Worm (Caenorhabditis elegans) whole organism, late embryonic: ENCODE data around the gene srg-55.

Source experiments
- C08G9.2 ChIP-seq: sonication (generic microtip); optimal IDR thresholded peaks from 2 replicates; lab custom pipeline; 2016; ENCODE audit warnings: mild to moderate bottlenecking, missing genetic modification characterization, moderate library complexity, missing compliant biosample characterization
- C38D4.7 ChIP-seq: fragments of 200-800 bp; sonication (Bioruptor generic); optimal IDR thresholded peaks from 2 replicates; lab custom pipeline; 2018; ENCODE audit warnings: mild to moderate bottlenecking, missing genetic modification characterization, moderate library complexity, missing compliant biosample characterization
- K02D7.2 ChIP-seq: sonication (generic microtip); optimal IDR thresholded peaks from 2 replicates; lab custom pipeline; 2017; ENCODE audit warnings: mild to moderate bottlenecking, missing genetic modification characterization, missing compliant biosample characterization
- K09A11.1 ChIP-seq: sonication (generic microtip); optimal IDR thresholded peaks from 2 replicates; lab custom pipeline; 2017; ENCODE audit warnings: antibody characterized with exemption, mild to moderate bottlenecking, missing genetic modification characterization, missing compliant biosample characterization; ENCODE audit not compliant: insufficient read depth
- Y22D7AL.16 ChIP-seq: sonication (generic microtip); optimal IDR thresholded peaks from 2 replicates; lab custom pipeline; 2016; ENCODE audit warnings: missing genetic modification characterization, missing compliant biosample characterization
- ahr-1 ChIP-seq: sonication (generic microtip); optimal IDR thresholded peaks from 2 replicates; lab custom pipeline; 2016; ENCODE audit warnings: missing genetic modification characterization, missing compliant biosample characterization
- ama-1 ChIP-seq: fragments of 150-350 bp; optimal IDR thresholded peaks from 2 replicates; lab custom pipeline; 2014
- ceh-18 ChIP-seq: sonication (generic microtip); optimal IDR thresholded peaks from 2 replicates; lab custom pipeline; 2016; ENCODE audit warnings: missing genetic modification characterization, missing compliant biosample characterization
- ceh-19 ChIP-seq: fragments of 200-800 bp; sonication (Bioruptor generic); optimal IDR thresholded peaks from 2 replicates; lab custom pipeline; 2018; ENCODE audit warnings: mild to moderate bottlenecking, missing genetic modification characterization, missing compliant biosample characterization
- ceh-2 ChIP-seq: sonication (generic microtip); optimal IDR thresholded peaks from 2 replicates; lab custom pipeline; 2016; ENCODE audit warnings: missing genotype, missing genetic modification characterization, missing compliant biosample characterization
- ceh-24 ChIP-seq: sonication (generic microtip); optimal IDR thresholded peaks from 2 replicates; lab custom pipeline; 2016; ENCODE audit warnings: mild to moderate bottlenecking, missing genetic modification characterization, missing compliant biosample characterization
- ceh-30 ChIP-seq: fragments of 150-350 bp; optimal IDR thresholded peaks from 2 replicates; lab custom pipeline; 2014; ENCODE audit warnings: missing biosample characterization, missing genetic modification characterization
- ceh-31 ChIP-seq: sonication (generic microtip); optimal IDR thresholded peaks from 2 replicates; lab custom pipeline; 2016; ENCODE audit warnings: missing genetic modification characterization, missing compliant biosample characterization
- ceh-34 ChIP-seq: sonication (generic microtip); optimal IDR thresholded peaks from 2 replicates; lab custom pipeline; 2016; ENCODE audit warnings: mild to moderate bottlenecking, missing genetic modification characterization, missing compliant biosample characterization
- ceh-45 ChIP-seq: fragments of 200-800 bp; sonication (Bioruptor generic); IDR thresholded peaks from 2 replicates; pipeline ENCODE4 v1.3.6; 2022; ENCODE audit warnings: missing genetic modification reagents, missing genetic modification characterization, missing compliant biosample characterization
- ceh-48 ChIP-seq: sonication (generic microtip); optimal IDR thresholded peaks from 2 replicates; lab custom pipeline; 2016; ENCODE audit warnings: missing genetic modification characterization, inconsistent platforms, missing compliant biosample characterization
- ceh-6 ChIP-seq: fragments of 200-800 bp; sonication (Bioruptor generic); optimal IDR thresholded peaks from 2 replicates; lab custom pipeline; 2018; ENCODE audit warnings: mild to moderate bottlenecking, missing genetic modification characterization, missing compliant biosample characterization
- ceh-9 ChIP-seq: sonication (generic microtip); optimal IDR thresholded peaks from 2 replicates; lab custom pipeline; 2016; ENCODE audit warnings: mild to moderate bottlenecking, missing genetic modification characterization, inconsistent platforms, missing compliant biosample characterization
- che-1 ChIP-seq: sonication (generic microtip); optimal IDR thresholded peaks from 2 replicates; lab custom pipeline; 2016; ENCODE audit warnings: mild to moderate bottlenecking, missing genetic modification characterization, missing compliant biosample characterization
- dmd-4 ChIP-seq: sonication (generic microtip); optimal IDR thresholded peaks from 2 replicates; lab custom pipeline; 2016; ENCODE audit warnings: borderline replicate concordance, missing genetic modification characterization, missing compliant biosample characterization
- elt-2 ChIP-seq: sonication (generic microtip); optimal IDR thresholded peaks from 2 replicates; lab custom pipeline; 2016; ENCODE audit warnings: missing genetic modification reagents, missing genetic modification characterization, missing compliant biosample characterization
- ets-4 ChIP-seq: sonication (generic microtip); optimal IDR thresholded peaks from 2 replicates; lab custom pipeline; 2016; ENCODE audit warnings: missing genetic modification characterization, missing compliant biosample characterization
- fkh-10 ChIP-seq: fragments of 150-350 bp; optimal IDR thresholded peaks from 2 replicates; lab custom pipeline; 2014; ENCODE audit warnings: missing biosample characterization, missing genetic modification reagents, missing genetic modification characterization
- fkh-6 ChIP-seq: sonication (generic microtip); optimal IDR thresholded peaks from 2 replicates; lab custom pipeline; 2016; ENCODE audit warnings: missing genetic modification characterization, missing compliant biosample characterization
- hlh-30 ChIP-seq: sonication (generic microtip); optimal IDR thresholded peaks from 2 replicates; lab custom pipeline; 2017; ENCODE audit warnings: antibody characterized with exemption, missing genetic modification characterization, missing compliant biosample characterization; ENCODE audit not compliant: insufficient read depth
- hlh-8 ChIP-seq: sonication (generic microtip); optimal IDR thresholded peaks from 2 replicates; lab custom pipeline; 2016; ENCODE audit warnings: missing genotype, missing genetic modification characterization, missing compliant biosample characterization
- lim-6 ChIP-seq: sonication (generic microtip); optimal IDR thresholded peaks from 2 replicates; lab custom pipeline; 2016; ENCODE audit warnings: missing genetic modification characterization, missing compliant biosample characterization
- mec-3 ChIP-seq: sonication (generic microtip); optimal IDR thresholded peaks from 2 replicates; lab custom pipeline; 2016; ENCODE audit warnings: borderline replicate concordance, missing genetic modification characterization, missing compliant biosample characterization
- nfya-1 ChIP-seq: sonication (generic microtip); optimal IDR thresholded peaks from 2 replicates; lab custom pipeline; 2017; ENCODE audit warnings: missing genetic modification characterization, mild to moderate bottlenecking, missing compliant biosample characterization, antibody characterized with exemption, moderate library complexity
- nhr-11 ChIP-seq: fragments of 150-350 bp; optimal IDR thresholded peaks from 2 replicates; lab custom pipeline; 2014; ENCODE audit warnings: missing biosample characterization, missing genetic modification characterization
- npax-4 ChIP-seq: sonication (generic microtip); optimal IDR thresholded peaks from 2 replicates; lab custom pipeline; 2016; ENCODE audit warnings: missing genetic modification characterization, missing compliant biosample characterization
- pax-1 ChIP-seq: fragments of 150-350 bp; optimal IDR thresholded peaks from 2 replicates; lab custom pipeline; 2014; ENCODE audit warnings: missing biosample characterization, missing genetic modification characterization
- pha-2 ChIP-seq: sonication (generic microtip); optimal IDR thresholded peaks from 2 replicates; lab custom pipeline; 2017; ENCODE audit warnings: mild to moderate bottlenecking, missing genetic modification characterization, missing compliant biosample characterization
- pqm-1 ChIP-seq: sonication (generic microtip); optimal IDR thresholded peaks from 2 replicates; lab custom pipeline; 2016; ENCODE audit warnings: missing genetic modification characterization, missing compliant biosample characterization
- pros-1 ChIP-seq: fragments of 150-350 bp; optimal IDR thresholded peaks from 2 replicates; lab custom pipeline; 2014; ENCODE audit warnings: missing biosample characterization, missing genetic modification reagents, missing genetic modification characterization
- sdc-2 ChIP-seq: sonication (generic microtip); optimal IDR thresholded peaks from 2 replicates; lab custom pipeline; 2016; ENCODE audit warnings: missing genotype, missing genetic modification characterization, missing compliant biosample characterization
- syd-9 ChIP-seq: sonication (generic microtip); optimal IDR thresholded peaks from 2 replicates; lab custom pipeline; 2016; ENCODE audit warnings: mild to moderate bottlenecking, missing genetic modification characterization, moderate library complexity, missing compliant biosample characterization
- tbx-2 ChIP-seq: sonication (generic microtip); optimal IDR thresholded peaks from 2 replicates; lab custom pipeline; 2016; ENCODE audit warnings: missing genetic modification characterization, missing compliant biosample characterization
- unc-42 ChIP-seq: sonication (generic microtip); optimal IDR thresholded peaks from 2 replicates; lab custom pipeline; 2016; ENCODE audit warnings: missing genotype, missing genetic modification characterization, missing compliant biosample characterization

Gene srg-55

DNA sequence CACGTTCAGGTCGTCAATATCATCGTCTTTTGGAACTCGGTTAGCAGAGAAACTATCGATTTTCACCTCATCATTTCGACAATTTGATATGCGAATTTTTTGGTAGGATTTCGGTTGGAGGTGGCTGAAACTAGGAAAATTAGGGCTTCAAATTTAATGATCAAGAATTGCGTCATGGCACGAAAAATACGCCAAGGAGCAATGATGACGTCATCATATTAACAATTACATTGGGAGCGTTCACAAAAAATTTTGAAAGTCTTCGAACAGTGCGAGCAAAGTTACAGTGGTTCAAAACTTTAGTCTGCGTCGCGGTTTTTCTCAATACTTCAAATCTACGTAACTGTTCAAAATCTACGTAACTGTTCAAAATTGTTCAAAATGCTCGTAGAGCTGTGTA, 14.8 kb upstream of the srg-55 start:
- TF ChIP-seq nfya-1 (tag; lab: Kevin White, UChicago) (no peak), ets-4 (tag; lab: Kevin White, UChicago) (no peak), ceh-30 (no peak)

ce11 chrV:14936587-14936986, 8.4 kb upstream of the srg-55 start, which contains the start of gene C30G7.2:
Gene C30G7.2 (plus strand): TSS chrV:14936887.
- TF ChIP-seq C08G9.2 (tag; lab: Kevin White, UChicago) = no peak

- TF ChIP-seq ceh-34 (tag; lab: Kevin White, UChicago) = peak; percentile 79
- no peak for TF ChIP-seq fkh-6 (tag; lab: Kevin White, UChicago)
- TF ChIP-seq elt-2 (tag; lab: Kevin White, UChicago) = no peak
- no peak for TF ChIP-seq ama-1 (lab: Kevin White, UChicago)
- TF ChIP-seq pros-1 = no peak
- peak; percentile 12 for TF ChIP-seq mec-3 (tag; lab: Kevin White, UChicago)
- no peak for TF ChIP-seq ceh-48
- no peak for TF ChIP-seq npax-4
- no peak for TF ChIP-seq nhr-11 (tag; lab: Kevin White, UChicago)
- no peak for TF ChIP-seq lim-6 (tag; lab: Kevin White, UChicago)
- TF ChIP-seq che-1 = no peak
- no peak for TF ChIP-seq C38D4.7 (GFP tag; lab: Kevin White, UChicago)
- TF ChIP-seq ceh-31 (tag; lab: Kevin White, UChicago) = peak; percentile 27
- TF ChIP-seq K09A11.1 (tag; lab: Kevin White, UChicago) = no peak
- no peak for TF ChIP-seq pax-1 (tag; lab: Kevin White, UChicago)
- no peak for TF ChIP-seq K02D7.2 (tag; lab: Kevin White, UChicago)
- no peak for TF ChIP-seq sdc-2 (tag; lab: Kevin White, UChicago)
- TF ChIP-seq syd-9 (tag; lab: Kevin White, UChicago) = no peak
- TF ChIP-seq Y22D7AL.16 (tag; lab: Kevin White, UChicago) = no peak
- peak; percentile 0 for TF ChIP-seq C08G9.2 (tag; lab: Kevin White, UChicago)
- no peak for TF ChIP-seq pqm-1 (tag; lab: Kevin White, UChicago)
- no peak for TF ChIP-seq ceh-24 (tag; lab: Kevin White, UChicago)
- no peak for TF ChIP-seq ceh-2 (tag; lab: Kevin White, UChicago)
- TF ChIP-seq ceh-19 (GFP tag; lab: Kevin White, UChicago) = peak; percentile 38
- TF ChIP-seq dmd-4 = no peak
- no peak for TF ChIP-seq ceh-18 (tag; lab: Kevin White, UChicago)
- no peak for TF ChIP-seq ceh-9 (tag; lab: Kevin White, UChicago)
- no peak for TF ChIP-seq pha-2 (tag; lab: Kevin White, UChicago)
- no peak for TF ChIP-seq ceh-6 (GFP tag; lab: Kevin White, UChicago)
- TF ChIP-seq hlh-30 (tag; lab: Kevin White, UChicago) = no peak
- peak; percentile 14 for TF ChIP-seq unc-42 (tag; lab: Kevin White, UChicago)
- TF ChIP-seq hlh-8 (tag; lab: Kevin White, UChicago) = no peak
- no peak for TF ChIP-seq fkh-10 (GFP tag; lab: Kevin White, UChicago)
- no peak for TF ChIP-seq tbx-2 (tag; lab: Kevin White, UChicago)
Observed at ce11 chrV:14933450-14934218, 5.5 kb upstream of the srg-55 start.

DNA sequence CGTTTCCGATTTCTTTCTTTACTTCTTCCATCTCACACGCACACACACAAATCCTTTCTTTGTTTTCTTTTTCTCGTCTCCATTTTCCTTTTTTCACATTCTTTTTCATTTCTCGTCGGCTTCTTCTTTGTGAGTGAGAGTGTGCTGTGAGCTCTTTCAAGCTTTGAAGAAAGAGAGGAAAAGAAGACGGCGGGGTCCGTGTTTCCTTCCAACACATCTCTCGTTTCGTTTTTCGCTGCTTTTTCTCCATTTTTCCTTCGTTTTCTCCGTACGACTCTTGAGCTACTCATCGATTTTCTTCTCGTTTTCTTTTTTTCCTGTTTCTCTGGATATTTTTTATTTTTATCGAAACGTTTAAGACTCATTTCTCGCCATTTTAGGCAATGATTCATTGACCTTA, 2.0 kb upstream of the srg-55 start:
- TF ChIP-seq ceh-45 (GFP tag; lab: Robert Waterston, UW) (no peak), unc-42 (tag; lab: Kevin White, UChicago) (peak; percentile 39), nfya-1 (tag; lab: Kevin White, UChicago) (peak; percentile 11), ceh-18 (tag; lab: Kevin White, UChicago) (peak; percentile 7), ceh-31 (tag; lab: Kevin White, UChicago) (peak; percentile 25), pax-1 (tag; lab: Kevin White, UChicago) (no peak), ahr-1 (no peak)
